Fruit fly (Drosophila melanogaster) whole organism, embryonic: ENCODE results near the gene Mgat4a.
A peak's percentile ranks its signal among the peaks of the same experiment; 100 is the strongest.

Experiments
- Adf1 ChIP-seq: fragments of 200-800 bp; sonication (Bioruptor generic); IDR thresholded peaks from 2 replicates; pipeline ENCODE4 v1.3.6; 2022; ENCODE audit warnings: missing biosample characterization, missing genetic modification characterization
- Atf6 ChIP-seq: fragments of 200-800 bp; sonication (Bioruptor generic); IDR thresholded peaks from 2 replicates; pipeline ENCODE4 v1.3.6; 2022; ENCODE audit warnings: missing biosample characterization, missing genetic modification characterization
- CG12236 ChIP-seq: fragments of 200-800 bp; sonication (Bioruptor generic); optimal IDR thresholded peaks from 2 replicates; lab custom pipeline; 2016; ENCODE audit warnings: missing biosample characterization, missing genetic modification characterization
- CG12659 ChIP-seq: fragments of 200-800 bp; sonication (Bioruptor generic); optimal IDR thresholded peaks from 3 replicates; lab custom pipeline; 2017; ENCODE audit warnings: mild to moderate bottlenecking, missing biosample characterization, missing genetic modification reagents, missing genetic modification characterization
- CG14050 ChIP-seq: fragments of 200-800 bp; sonication (Bioruptor generic); IDR thresholded peaks from 3 replicates; pipeline ENCODE4 v1.3.6; 2022; ENCODE audit warnings: missing biosample characterization, missing genetic modification characterization
- CG17186 ChIP-seq: fragments of 200-800 bp; sonication (Bioruptor generic); optimal IDR thresholded peaks from 3 replicates; lab custom pipeline; 2017; ENCODE audit warnings: missing biosample characterization, missing genetic modification reagents, missing genetic modification characterization
- CG1832 ChIP-seq: fragments of 200-800 bp; sonication (Bioruptor generic); optimal IDR thresholded peaks from 2 replicates; lab custom pipeline; 2017; ENCODE audit warnings: missing biosample characterization, mild to moderate bottlenecking, missing genetic modification characterization, inconsistent platforms
- CG18476 ChIP-seq: fragments of 200-800 bp; sonication (Bioruptor generic); optimal IDR thresholded peaks from 2 replicates; lab custom pipeline; 2016; ENCODE audit warnings: missing biosample characterization, mild to moderate bottlenecking, missing genetic modification characterization
- CG3163 ChIP-seq: fragments of 200-800 bp; sonication (Bioruptor generic); optimal IDR thresholded peaks from 3 replicates; lab custom pipeline; 2016; ENCODE audit warnings: missing biosample characterization, missing genetic modification characterization
- CG3407 ChIP-seq: fragments of 200-800 bp; sonication (Bioruptor generic); optimal IDR thresholded peaks from 2 replicates; lab custom pipeline; 2018; ENCODE audit warnings: missing biosample characterization, mild to moderate bottlenecking, missing genetic modification characterization
- CG34224 ChIP-seq: fragments of 200-800 bp; sonication (Bioruptor generic); IDR thresholded peaks from 3 replicates; pipeline ENCODE4 v1.3.6; 2022; ENCODE audit warnings: missing biosample characterization, missing genetic modification characterization; ENCODE audit not compliant: partially characterized antibody
- CG4707 ChIP-seq: fragments of 200-800 bp; sonication (Bioruptor generic); optimal IDR thresholded peaks from 2 replicates; lab custom pipeline; 2018; ENCODE audit warnings: missing biosample characterization, mild to moderate bottlenecking, missing genetic modification characterization, moderate library complexity
- CG6689 ChIP-seq: fragments of 200-800 bp; sonication (Bioruptor generic); IDR thresholded peaks from 2 replicates; pipeline ENCODE4 v1.3.6; 2022; ENCODE audit warnings: missing biosample characterization, missing genetic modification characterization
- D ChIP-seq, 2 experiments: fragments of 200-800 bp in 1 of 2; fragments of >200 bp in 1 of 2; sonication (Bioruptor generic) in 1 of 2; optimal IDR thresholded peaks; 2 replicates in 1 of 2; 3 replicates in 1 of 2; lab custom pipeline; 2017; ENCODE audit warnings: mild to moderate bottlenecking in 1 of 2, missing biosample characterization in 1 of 2, missing genetic modification characterization in 1 of 2, missing genetic modification reagents in 1 of 2
- Dip2 ChIP-seq: fragments of 200-800 bp; sonication (Bioruptor generic); IDR thresholded peaks from 2 replicates; pipeline ENCODE4 v1.3.6; 2022; ENCODE audit warnings: missing biosample characterization, missing genetic modification characterization
- Dll ChIP-seq: fragments of 200-800 bp; sonication (Bioruptor generic); IDR thresholded peaks from 4 replicates; pipeline ENCODE4 v1.3.6; 2022; ENCODE audit warnings: missing biosample characterization, missing genetic modification characterization; ENCODE audit not compliant: partially characterized antibody
- Doc3 ChIP-seq: fragments of 200-800 bp; sonication (Bioruptor generic); IDR thresholded peaks from 3 replicates; pipeline ENCODE4 v1.3.6; 2022; ENCODE audit warnings: missing biosample characterization, missing genetic modification characterization; ENCODE audit not compliant: partially characterized antibody
- Fer1 ChIP-seq: fragments of 200-800 bp; sonication (Bioruptor generic); optimal IDR thresholded peaks from 2 replicates; lab custom pipeline; 2017; ENCODE audit warnings: missing biosample characterization, mild to moderate bottlenecking, missing genetic modification characterization
- Fer2 ChIP-seq: fragments of 200-800 bp; sonication (Bioruptor generic); optimal IDR thresholded peaks from 2 replicates; lab custom pipeline; 2018; ENCODE audit warnings: missing biosample characterization, mild to moderate bottlenecking, missing genetic modification characterization, moderate library complexity
- Fer3 ChIP-seq: fragments of 200-800 bp; sonication (Bioruptor generic); optimal IDR thresholded peaks from 2 replicates; lab custom pipeline; 2018; ENCODE audit warnings: missing biosample characterization, mild to moderate bottlenecking, missing genetic modification characterization, moderate library complexity
- Hey ChIP-seq: fragments of 200-800 bp; sonication (Bioruptor generic); optimal IDR thresholded peaks from 3 replicates; lab custom pipeline; 2018; ENCODE audit warnings: missing biosample characterization, mild to moderate bottlenecking, missing genetic modification characterization
- Nf-YC ChIP-seq: fragments of 200-800 bp; optimal IDR thresholded peaks from 3 replicates; lab custom pipeline; 2019; ENCODE audit warnings: missing biosample characterization, mild to moderate bottlenecking, missing genetic modification characterization, moderate library complexity
- Opbp ChIP-seq: fragments of 200-800 bp; sonication (Bioruptor generic); IDR thresholded peaks from 3 replicates; pipeline ENCODE4 v1.3.6; 2022; ENCODE audit warnings: missing biosample characterization, missing genetic modification characterization; ENCODE audit not compliant: partially characterized antibody
- Rx ChIP-seq: fragments of 200-800 bp; sonication (Bioruptor generic); IDR thresholded peaks from 2 replicates; pipeline ENCODE4 v1.3.6; 2022; ENCODE audit warnings: missing biosample characterization, missing genetic modification characterization
- Scr ChIP-seq: fragments of 200-800 bp; sonication (Bioruptor generic); IDR thresholded peaks from 2 replicates; pipeline ENCODE4 v1.3.6; 2022; ENCODE audit warnings: missing biosample characterization, missing genetic modification characterization; ENCODE audit not compliant: partially characterized antibody
- Xrp1 ChIP-seq: fragments of 200-800 bp; sonication (Bioruptor generic); IDR thresholded peaks from 2 replicates; pipeline ENCODE4 v1.3.6; 2022; ENCODE audit warnings: missing biosample characterization, missing genetic modification characterization
- abd-A ChIP-seq: fragments of 200-800 bp; sonication (Bioruptor generic); optimal IDR thresholded peaks from 3 replicates; lab custom pipeline; 2019; ENCODE audit warnings: missing biosample characterization, mild to moderate bottlenecking, missing genetic modification characterization, moderate library complexity
- chn ChIP-seq: fragments of 200-800 bp; sonication (Bioruptor generic); optimal IDR thresholded peaks from 2 replicates; lab custom pipeline; 2016; ENCODE audit warnings: missing biosample characterization, missing genetic modification characterization
- corto ChIP-seq: fragments of 200-800 bp; sonication (Bioruptor generic); optimal IDR thresholded peaks from 2 replicates; lab custom pipeline; 2016; ENCODE audit warnings: missing biosample characterization, mild to moderate bottlenecking, missing genetic modification characterization, moderate library complexity
- dimm ChIP-seq: fragments of 200-800 bp; sonication (Bioruptor generic); IDR thresholded peaks from 2 replicates; pipeline ENCODE4 v1.3.6; 2022; ENCODE audit warnings: missing biosample characterization, missing genetic modification characterization
- ems ChIP-seq: fragments of 200-800 bp; sonication (Bioruptor generic); optimal IDR thresholded peaks from 3 replicates; lab custom pipeline; 2016; ENCODE audit warnings: missing biosample characterization, missing genetic modification characterization
- ftz-f1 ChIP-seq: fragments of 200-800 bp; sonication (Bioruptor generic); optimal IDR thresholded peaks from 2 replicates; lab custom pipeline; 2016; ENCODE audit warnings: missing biosample characterization, missing genetic modification characterization
- gcm2 ChIP-seq: fragments of 200-800 bp; sonication (Bioruptor generic); optimal IDR thresholded peaks from 2 replicates; lab custom pipeline; 2016; ENCODE audit warnings: missing biosample characterization, missing genetic modification characterization
- grau ChIP-seq: fragments of 200-800 bp; optimal IDR thresholded peaks from 3 replicates; lab custom pipeline; 2019; ENCODE audit warnings: missing biosample characterization, mild to moderate bottlenecking, missing genetic modification characterization, moderate library complexity
- insv ChIP-seq, 2 experiments: fragments of 200-800 bp; sonication (Bioruptor generic); optimal IDR thresholded peaks; 3 replicates each; lab custom pipeline; 2016 to 2018; ENCODE audit warnings: missing biosample characterization in 2 of 2, missing genetic modification characterization in 2 of 2
- kni ChIP-seq: fragments of 200-800 bp; sonication (Bioruptor generic); optimal IDR thresholded peaks from 3 replicates; lab custom pipeline; 2017; ENCODE audit warnings: mild to moderate bottlenecking, missing biosample characterization, missing genetic modification reagents, missing genetic modification characterization
- nerfin-1 ChIP-seq: fragments of 200-800 bp; sonication (Bioruptor generic); optimal IDR thresholded peaks from 3 replicates; lab custom pipeline; 2019; ENCODE audit warnings: missing biosample characterization, mild to moderate bottlenecking, missing genetic modification characterization, moderate library complexity
- pan ChIP-seq, 4 experiments: fragments of >200 bp in 3 of 4; fragments of 200-800 bp in 1 of 4; sonication (Bioruptor generic) in 1 of 4; optimal IDR thresholded peaks in 3 of 4; IDR thresholded peaks in 1 of 4; 2 replicates each; pipeline versions ENCODE4 v1.3.6 to Lab custom; 2017 to 2022; ENCODE audit warnings: missing biosample characterization in 2 of 4, missing genetic modification characterization in 2 of 4, mixed read lengths in 1 of 4
- pnt ChIP-seq: fragments of 200-800 bp; sonication (Bioruptor generic); optimal IDR thresholded peaks from 3 replicates; lab custom pipeline; 2016; ENCODE audit warnings: missing biosample characterization, missing genetic modification characterization
- rib ChIP-seq: fragments of 200-800 bp; sonication (Bioruptor generic); IDR thresholded peaks from 2 replicates; pipeline ENCODE4 v1.3.6; 2022; ENCODE audit warnings: missing biosample characterization, missing genetic modification characterization
- row ChIP-seq: fragments of 200-800 bp; sonication (Bioruptor generic); IDR thresholded peaks from 3 replicates; pipeline ENCODE4 v1.3.6; 2022; ENCODE audit warnings: missing biosample characterization, missing genetic modification characterization
- scrt ChIP-seq: fragments of 200-800 bp; sonication (Bioruptor generic); optimal IDR thresholded peaks from 2 replicates; lab custom pipeline; 2018; ENCODE audit warnings: missing biosample characterization, mild to moderate bottlenecking, missing genetic modification characterization, moderate library complexity
- sd ChIP-seq: fragments of 200-800 bp; sonication (Bioruptor generic); optimal IDR thresholded peaks from 3 replicates; lab custom pipeline; 2018; ENCODE audit warnings: missing biosample characterization, mild to moderate bottlenecking, missing genetic modification characterization, moderate library complexity
- sens ChIP-seq: fragments of 200-800 bp; sonication (Bioruptor generic); peaks from one replicate; lab custom pipeline; 2016; ENCODE audit warnings: missing biosample characterization, missing genetic modification characterization
- sr ChIP-seq: fragments of 200-800 bp; sonication (Bioruptor generic); IDR thresholded peaks from 3 replicates; pipeline ENCODE4 v1.3.6; 2022; ENCODE audit warnings: missing biosample characterization, missing genetic modification characterization
- tup ChIP-seq: fragments of 200-800 bp; sonication (Bioruptor generic); optimal IDR thresholded peaks from 2 replicates; lab custom pipeline; 2016; ENCODE audit warnings: missing biosample characterization, mild to moderate bottlenecking, missing genetic modification characterization, moderate library complexity
- twi ChIP-seq: fragments of 200-800 bp; optimal IDR thresholded peaks from 2 replicates; lab custom pipeline; 2019; ENCODE audit warnings: missing biosample characterization, mild to moderate bottlenecking, missing genetic modification characterization, moderate library complexity
- unc-4 ChIP-seq: fragments of 200-800 bp; sonication (Bioruptor generic); IDR thresholded peaks from 2 replicates; pipeline ENCODE4 v1.3.6; 2022; ENCODE audit warnings: missing biosample characterization, missing genetic modification characterization; ENCODE audit not compliant: partially characterized antibody

The Mgat4a gene

DNA sequence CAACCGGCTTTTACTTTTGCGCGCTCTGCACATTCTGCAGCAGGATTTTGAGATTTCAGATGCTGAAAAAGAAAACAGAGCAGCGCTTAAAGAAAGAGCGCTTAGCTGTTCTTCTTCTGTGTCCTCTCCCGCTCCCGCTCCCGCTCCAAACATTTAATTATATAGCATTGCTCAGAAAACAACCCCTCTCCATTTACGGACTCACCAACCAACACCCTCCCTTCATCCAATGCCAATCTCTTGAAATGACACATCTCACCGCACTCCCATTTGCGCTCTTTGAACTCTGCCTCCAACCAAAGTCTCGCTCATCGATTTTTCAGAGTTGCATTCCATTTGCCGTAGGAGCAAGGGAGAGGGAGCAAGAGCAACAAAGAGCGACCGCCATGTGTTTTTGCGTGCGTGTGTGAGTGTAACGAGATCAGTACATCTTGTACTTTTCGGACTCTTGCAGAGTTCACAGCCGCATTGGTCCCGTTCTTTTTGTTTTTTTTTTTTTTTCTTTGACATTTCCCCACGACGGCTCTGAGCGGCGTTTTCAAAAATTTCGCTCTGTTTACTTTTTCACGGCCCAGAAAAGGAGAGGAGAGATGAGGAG is 6.7 kb upstream of the Mgat4a start (continued):
- TF ChIP-seq CG34224 (GFP tag; lab: Robert Waterston, UW) (0 out of 3 replicates have a peak, but pooled peaks have one; percentile 39), CG3407 (GFP tag; lab: Kevin White, UChicago) (no peak), scrt (GFP tag; lab: Kevin White, UChicago) (peak; percentile 61), Xrp1 (GFP tag; lab: Robert Waterston, UW) (no peak), pan (optimal IDR thresholded peaks at IDR 0.05; lab: Kevin White, UChicago) (no peak), pan (GFP tag; optimal IDR thresholded peaks at IDR 0.05 in 1 of 2, IDR thresholded peaks at IDR 0.05 in 1 of 2) (peak in 1 of 2 experiments; percentile 19), Fer2 (tag; lab: Kevin White, UChicago) (no peak), Nf-YC (tag; lab: Kevin White, UChicago) (no peak), Fer3 (tag; lab: Kevin White, UChicago) (no peak), CG18476 (GFP tag; lab: Kevin White, UChicago) (no peak), Rx (no peak), sr (no peak), Dip2 (GFP tag; lab: Robert Waterston, UW) (no peak), CG12659 (GFP tag; lab: Kevin White, UChicago) (no peak), chn (GFP tag; lab: Kevin White, UChicago) (peak; percentile 35), Doc3 (GFP tag; lab: Robert Waterston, UW) (0 out of 3 replicates have a peak, but pooled peaks have one; percentile 46), tup (no peak), sens (GFP tag; lab: Kevin White, UChicago) (peak; percentile 85), kni (GFP tag; lab: Kevin White, UChicago) (peak; percentile 99), Atf6 (GFP tag; lab: Robert Waterston, UW) (no peak), Hey (no peak), sd (tag; lab: Kevin White, UChicago) (peak; percentile 66), nerfin-1 (tag; lab: Kevin White, UChicago) (peak; percentile 40), Dll (GFP tag; lab: Robert Waterston, UW) (peak; percentile 61), insv (GFP tag; optimal IDR thresholded peaks at IDR 0.05; lab: Kevin White, UChicago) (peak in 1 of 2 experiments; percentile 87), dimm (no peak), CG14050 (GFP tag; lab: Robert Waterston, UW) (no peak), abd-A (tag; lab: Kevin White, UChicago) (no peak), CG3163 (peak; percentile 97), ftz-f1 (GFP tag; lab: Kevin White, UChicago) (peak; percentile 14), D (optimal IDR thresholded peaks at IDR 0.05; lab: Kevin White, UChicago) (peak; percentile 69), D (GFP tag; optimal IDR thresholded peaks at IDR 0.05; lab: Kevin White, UChicago) (no peak), ems (GFP tag; lab: Kevin White, UChicago) (no peak), CG4707 (GFP tag; lab: Kevin White, UChicago) (no peak), CG12236 (no peak), twi (peak; percentile 72), row (GFP tag; lab: Robert Waterston, UW) (no peak), Fer1 (GFP tag; lab: Kevin White, UChicago) (peak; percentile 25), Opbp (GFP tag; lab: Robert Waterston, UW) (no peak), CG17186 (no peak), rib (GFP tag; lab: Robert Waterston, UW) (peak; percentile 36; the same call in 1 of the 2 replicates), corto (GFP tag; lab: Kevin White, UChicago) (peak; percentile 24), Adf1 (GFP tag; lab: Robert Waterston, UW) (peak; percentile 59; the same call in 1 of the 2 replicates), CG1832 (GFP tag; lab: Kevin White, UChicago) (peak; percentile 78), unc-4 (GFP tag; lab: Robert Waterston, UW) (0 out of 2 replicates have a peak, but pooled peaks have one; percentile 49), grau (tag; lab: Kevin White, UChicago) (no peak), gcm2 (GFP tag; lab: Kevin White, UChicago) (no peak), CG6689 (0 out of 2 replicates have a peak, but pooled peaks have one; percentile 12), Scr (GFP tag; lab: Robert Waterston, UW) (0 out of 2 replicates have a peak, but pooled peaks have one; percentile 29), pnt (GFP tag; lab: Kevin White, UChicago) (no peak)
